Fruit fly (Drosophila melanogaster) whole organism, adult: ENCODE measurements around the gene Rassf.
A peak's percentile ranks its signal among the peaks of the same experiment; 100 is the strongest.

Experiments
- CG11617 ChIP-seq: fragments of 200-800 bp; sonication (Bioruptor generic); optimal IDR thresholded peaks from 2 replicates; lab custom pipeline; 2017; ENCODE audit warnings: mild to moderate bottlenecking, missing biosample characterization, missing genetic modification reagents, missing genetic modification characterization
- CG12768 ChIP-seq: fragments of 200-800 bp; sonication (Bioruptor generic); optimal IDR thresholded peaks from 2 replicates; lab custom pipeline; 2017; ENCODE audit warnings: missing biosample characterization, missing genetic modification characterization, mild to moderate bottlenecking, moderate library complexity, missing genetic modification reagents
- CG14711 ChIP-seq: fragments of 200-800 bp; sonication (Bioruptor generic); optimal IDR thresholded peaks from 2 replicates; lab custom pipeline; 2018; ENCODE audit warnings: missing biosample characterization, mild to moderate bottlenecking, missing genetic modification characterization, moderate library complexity
- CG1620 ChIP-seq: fragments of 200-800 bp; sonication (Bioruptor generic); optimal IDR thresholded peaks from 2 replicates; lab custom pipeline; 2016; ENCODE audit warnings: missing biosample characterization, missing genetic modification characterization
- CG33017 ChIP-seq: fragments of 200-800 bp; sonication (Bioruptor generic); optimal IDR thresholded peaks from 2 replicates; lab custom pipeline; 2018; ENCODE audit warnings: missing biosample characterization, mild to moderate bottlenecking, missing genetic modification characterization, moderate library complexity
- CG5204 ChIP-seq: fragments of 200-800 bp; sonication (Bioruptor generic); optimal IDR thresholded peaks from 2 replicates; lab custom pipeline; 2016; ENCODE audit warnings: missing biosample characterization, missing genetic modification characterization
- CG7045 ChIP-seq: fragments of 200-800 bp; sonication (Bioruptor generic); optimal IDR thresholded peaks from 2 replicates; lab custom pipeline; 2017; ENCODE audit warnings: missing biosample characterization, mild to moderate bottlenecking, missing genetic modification characterization
- CG7101 ChIP-seq: fragments of 200-800 bp; sonication (Bioruptor generic); optimal IDR thresholded peaks from 2 replicates; lab custom pipeline; 2018; ENCODE audit warnings: missing biosample characterization, mild to moderate bottlenecking, missing genetic modification characterization, moderate library complexity
- Clk ChIP-seq: fragments of 200-800 bp; sonication (Bioruptor generic); optimal IDR thresholded peaks from 2 replicates; lab custom pipeline; 2017; ENCODE audit warnings: missing biosample characterization, missing genetic modification characterization
- Crg-1 ChIP-seq: fragments of 200-800 bp; sonication (Bioruptor generic); optimal IDR thresholded peaks from 2 replicates; lab custom pipeline; 2016; ENCODE audit warnings: missing biosample characterization, missing genetic modification characterization
- Hr96 ChIP-seq: fragments of 200-800 bp; sonication (Bioruptor generic); optimal IDR thresholded peaks from 2 replicates; lab custom pipeline; 2016; ENCODE audit warnings: missing biosample characterization, missing genetic modification characterization
- Mnt ChIP-seq: fragments of 200-800 bp; sonication (Bioruptor generic); optimal IDR thresholded peaks from 2 replicates; lab custom pipeline; 2016; ENCODE audit warnings: missing biosample characterization, mild to moderate bottlenecking, missing genetic modification characterization
- bab1 ChIP-seq: fragments of 200-800 bp; sonication (Bioruptor generic); optimal IDR thresholded peaks from 3 replicates; lab custom pipeline; 2019; ENCODE audit warnings: missing biosample characterization, mild to moderate bottlenecking, missing genetic modification characterization, moderate library complexity
- cic ChIP-seq: fragments of 200-800 bp; sonication (Bioruptor generic); optimal IDR thresholded peaks from 2 replicates; lab custom pipeline; 2017; ENCODE audit warnings: missing biosample characterization, mild to moderate bottlenecking, missing genetic modification characterization, moderate library complexity
- cnc ChIP-seq, 2 experiments: fragments of >200 bp; optimal IDR thresholded peaks; 2 replicates each; lab custom pipeline; 2017
- kay ChIP-seq: fragments of 200-800 bp; sonication (Bioruptor generic); peaks from one replicate; lab custom pipeline; 2016; ENCODE audit warnings: missing biosample characterization, missing genetic modification characterization, borderline replicate concordance
- ovo ChIP-seq: fragments of 200-800 bp; sonication (Bioruptor generic); optimal IDR thresholded peaks from 2 replicates; lab custom pipeline; 2016; ENCODE audit warnings: missing biosample characterization, missing genetic modification characterization
- pad ChIP-seq: fragments of 200-800 bp; sonication (Bioruptor generic); optimal IDR thresholded peaks from 3 replicates; lab custom pipeline; 2017; ENCODE audit warnings: missing biosample characterization, missing genetic modification characterization, mild to moderate bottlenecking, moderate library complexity, missing genetic modification reagents
- tj ChIP-seq: fragments of 200-800 bp; sonication (Bioruptor generic); optimal IDR thresholded peaks from 3 replicates; lab custom pipeline; 2017; ENCODE audit warnings: missing biosample characterization, mild to moderate bottlenecking, missing genetic modification characterization, moderate library complexity
- toe ChIP-seq: fragments of 200-800 bp; sonication (Bioruptor generic); optimal IDR thresholded peaks from 2 replicates; lab custom pipeline; 2016; ENCODE audit warnings: missing biosample characterization, missing genetic modification characterization

Rassf gene

dm6 chr3R:23091586-23092228, 26.0 kb downstream of the Rassf start, which contains the start of the genes CG17110 and CG6726:
CG17110 (plus strand) TSS chr3R:23091724.
CG6726 (plus strand) TSS chr3R:23091724.
- TF ChIP-seq Hr96 (GFP tag; lab: Kevin White, UChicago), result peak; percentile 15
- no peak for TF ChIP-seq CG14711 (tag; lab: Kevin White, UChicago)
- no peak for TF ChIP-seq CG5204
- no peak for TF ChIP-seq cic (GFP tag; lab: Kevin White, UChicago)
- TF ChIP-seq CG7045, result no peak
- no peak for TF ChIP-seq Crg-1 (GFP tag; lab: Kevin White, UChicago)
- no peak for TF ChIP-seq CG11617 (GFP tag; lab: Kevin White, UChicago)
- TF ChIP-seq tj (GFP tag; lab: Kevin White, UChicago), result no peak
- peak; percentile 21 for TF ChIP-seq Mnt
- TF ChIP-seq bab1 (GFP tag; lab: Kevin White, UChicago), result no peak
- TF ChIP-seq Clk (GFP tag; lab: Kevin White, UChicago), result no peak
- TF ChIP-seq CG7101 (tag; lab: Kevin White, UChicago), result no peak
- TF ChIP-seq CG12768 (GFP tag; lab: Kevin White, UChicago), result no peak
- TF ChIP-seq toe (GFP tag; lab: Kevin White, UChicago), result peak; percentile 1
- TF ChIP-seq kay, result peak; percentile 66
- no peak for TF ChIP-seq pad (GFP tag; lab: Kevin White, UChicago)
- no peak for TF ChIP-seq CG33017 (tag; lab: Kevin White, UChicago)
- no peak for TF ChIP-seq ovo (GFP tag; lab: Kevin White, UChicago)
- TF ChIP-seq cnc (optimal IDR thresholded peaks at IDR 0.05; lab: Kevin White, UChicago), result no peak

dm6 chr3R:23088252-23088651, 29.5 kb downstream of the Rassf start:
- TF ChIP-seq CG7101 (tag; lab: Kevin White, UChicago) (no peak), CG12768 (GFP tag; lab: Kevin White, UChicago) (no peak), CG7045 (no peak), kay (no peak), toe (GFP tag; lab: Kevin White, UChicago) (no peak), Hr96 (GFP tag; lab: Kevin White, UChicago) (no peak), pad (GFP tag; lab: Kevin White, UChicago) (no peak), CG33017 (tag; lab: Kevin White, UChicago) (no peak), tj (GFP tag; lab: Kevin White, UChicago) (no peak), CG11617 (GFP tag; lab: Kevin White, UChicago) (no peak), cnc (optimal IDR thresholded peaks at IDR 0.05; lab: Kevin White, UChicago) (no peak), Crg-1 (GFP tag; lab: Kevin White, UChicago) (no peak)

- TF ChIP-seq CG33017 (tag; lab: Kevin White, UChicago) (no peak), pad (GFP tag; lab: Kevin White, UChicago) (no peak), cnc (optimal IDR thresholded peaks at IDR 0.05; lab: Kevin White, UChicago) (no peak), CG1620 (no peak), CG14711 (tag; lab: Kevin White, UChicago) (no peak), kay (no peak), toe (GFP tag; lab: Kevin White, UChicago) (no peak), Mnt (no peak), CG7101 (tag; lab: Kevin White, UChicago) (no peak), Hr96 (GFP tag; lab: Kevin White, UChicago) (no peak), CG7045 (no peak)
Observed at dm6 chr3R:23081265-23081664, 36.5 kb downstream of the Rassf start.

- TF ChIP-seq CG12768 (GFP tag; lab: Kevin White, UChicago) (no peak), ovo (GFP tag; lab: Kevin White, UChicago) (no peak), toe (GFP tag; lab: Kevin White, UChicago) (no peak), CG11617 (GFP tag; lab: Kevin White, UChicago) (no peak), CG5204 (no peak), Clk (GFP tag; lab: Kevin White, UChicago) (no peak), kay (no peak), cic (GFP tag; lab: Kevin White, UChicago) (no peak), CG1620 (no peak), CG7045 (no peak), CG14711 (tag; lab: Kevin White, UChicago) (no peak), Crg-1 (GFP tag; lab: Kevin White, UChicago) (no peak), cnc (optimal IDR thresholded peaks at IDR 0.05; lab: Kevin White, UChicago) (no peak), Hr96 (GFP tag; lab: Kevin White, UChicago) (no peak), pad (GFP tag; lab: Kevin White, UChicago) (no peak)
Observed at dm6 chr3R:23074480-23074879, 43.3 kb downstream of the Rassf start.

DNA sequence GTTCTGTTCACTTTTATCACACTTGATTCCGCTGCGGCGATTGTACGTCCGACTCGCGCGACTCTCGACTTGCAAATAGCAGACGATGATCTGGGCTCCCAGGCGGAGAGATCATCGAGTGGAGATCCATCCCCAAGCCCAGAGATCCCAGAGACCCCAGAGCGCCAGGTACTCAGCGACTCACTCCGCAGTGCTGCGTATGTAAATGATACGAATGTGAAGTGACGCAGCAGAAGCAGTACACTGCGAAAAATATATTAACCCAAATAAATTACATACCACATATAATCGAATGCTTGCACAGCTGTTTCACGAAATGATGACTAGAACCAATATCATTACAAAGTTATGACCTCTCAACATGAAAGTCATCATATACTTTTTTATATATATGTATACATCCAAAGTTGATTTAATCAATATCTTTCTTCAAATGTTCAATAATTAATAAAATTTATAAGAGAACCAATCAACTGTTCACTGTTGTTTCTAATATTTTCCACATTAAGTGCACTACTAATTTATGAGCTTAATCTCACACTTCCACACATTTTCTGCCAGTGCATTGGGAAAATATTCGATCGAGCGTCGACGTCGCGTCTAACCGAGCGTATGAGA, 50.4 kb downstream of the Rassf start, which contains the start of gene CG17111:
Gene CG17111 (minus strand): TSS at position 51 of the 618 bp plus-strand sequence.
- TF ChIP-seq Clk (GFP tag; lab: Kevin White, UChicago), result peak; percentile 60
- peak; percentile 76 for TF ChIP-seq CG7045
- peak; percentile 71 for TF ChIP-seq CG12768 (GFP tag; lab: Kevin White, UChicago)
- peak; percentile 30 for TF ChIP-seq pad (GFP tag; lab: Kevin White, UChicago)
- TF ChIP-seq CG14711 (tag; lab: Kevin White, UChicago), result peak; percentile 3
- peak; percentile 25 for TF ChIP-seq Hr96 (GFP tag; lab: Kevin White, UChicago)
- peak in 1 of 2 experiments; percentile 77 for TF ChIP-seq cnc (optimal IDR thresholded peaks at IDR 0.05; lab: Kevin White, UChicago)
- peak; percentile 59 for TF ChIP-seq CG33017 (tag; lab: Kevin White, UChicago)
- TF ChIP-seq CG7101 (tag; lab: Kevin White, UChicago), result peak; percentile 54
- no peak for TF ChIP-seq Crg-1 (GFP tag; lab: Kevin White, UChicago)
- TF ChIP-seq toe (GFP tag; lab: Kevin White, UChicago), result peak; percentile 63
- TF ChIP-seq CG1620, result no peak
- no peak for TF ChIP-seq cic (GFP tag; lab: Kevin White, UChicago)
- TF ChIP-seq kay, result peak; percentile 69
- TF ChIP-seq tj (GFP tag; lab: Kevin White, UChicago), result peak; percentile 39
- TF ChIP-seq bab1 (GFP tag; lab: Kevin White, UChicago), result no peak
- TF ChIP-seq CG5204, result peak; percentile 74
- peak; percentile 76 for TF ChIP-seq CG11617 (GFP tag; lab: Kevin White, UChicago)
- no peak for TF ChIP-seq Mnt
- TF ChIP-seq ovo (GFP tag; lab: Kevin White, UChicago), result no peak
